Worm (Caenorhabditis elegans) whole organism, young adult: ENCODE measurements around the gene R08F11.1.

Experiments used
- F22D6.2 ChIP-seq: sonication (generic microtip); optimal IDR thresholded peaks from 2 replicates; lab custom pipeline; 2016; ENCODE audit warnings: mild to moderate bottlenecking, missing genetic modification characterization, missing compliant biosample characterization
- F23B12.7 ChIP-seq: sonication (generic microtip); optimal IDR thresholded peaks from 2 replicates; lab custom pipeline; 2017; ENCODE audit warnings: missing genetic modification characterization, mild to moderate bottlenecking, missing compliant biosample characterization, antibody characterized with exemption, moderate library complexity; ENCODE audit not compliant: insufficient read depth
- ama-1 ChIP-seq, 3 experiments: fragments of 150-350 bp in 1 of 3; sonication (generic microtip) in 2 of 3; optimal IDR thresholded peaks; 2 replicates each; lab custom pipeline; 2014 to 2018; ENCODE audit warnings: missing biosample characterization in 2 of 3, missing genetic modification characterization in 2 of 3, missing genetic modification reagents in 2 of 3
- cebp-2 ChIP-seq: fragments of 200-800 bp; sonication (Bioruptor generic); IDR thresholded peaks from 2 replicates; pipeline ENCODE4 v1.3.6; 2022; ENCODE audit warnings: missing genetic modification characterization, missing compliant biosample characterization
- fkh-3 ChIP-seq: sonication (generic microtip); optimal IDR thresholded peaks from 2 replicates; lab custom pipeline; 2016; ENCODE audit warnings: mild to moderate bottlenecking, missing genetic modification characterization, missing compliant biosample characterization
- somi-1 ChIP-seq: fragments of 200-800 bp; sonication (Bioruptor generic); optimal IDR thresholded peaks from 2 replicates; lab custom pipeline; 2018; ENCODE audit warnings: mild to moderate bottlenecking, missing genetic modification characterization, missing compliant biosample characterization

DNA sequence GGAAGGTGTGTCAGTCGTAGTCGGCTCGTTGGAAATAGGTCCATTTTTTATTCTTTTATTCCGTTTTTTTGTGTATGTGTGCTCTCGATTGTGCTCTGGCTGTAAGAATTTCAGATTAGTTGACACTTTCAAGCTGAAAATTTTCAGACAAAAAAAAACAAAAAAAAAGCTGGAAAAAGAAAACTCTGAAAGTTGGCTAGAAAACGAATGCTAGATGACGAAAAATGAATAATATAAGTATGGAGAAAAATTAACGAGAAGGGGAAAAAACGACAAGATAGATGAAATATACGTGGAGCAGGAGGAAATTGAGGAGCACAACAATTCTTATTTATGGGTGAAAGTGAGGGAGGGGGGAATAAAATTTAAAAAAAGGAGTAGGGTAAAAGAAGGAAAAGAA is 47.6 kb upstream of the R08F11.1 start, which contains the start of gene H10D18.5:
- TF ChIP-seq cebp-2 = no peak
- no peak for TF ChIP-seq ama-1 (optimal IDR thresholded peaks at IDR 0.05; lab: Kevin White, UChicago)
- no peak for TF ChIP-seq ama-1 (GFP tag; optimal IDR thresholded peaks at IDR 0.05; lab: Kevin White, UChicago)
- TF ChIP-seq F23B12.7 (tag; lab: Kevin White, UChicago) = no peak
- no peak for TF ChIP-seq somi-1 (GFP tag; lab: Kevin White, UChicago)
- no peak for TF ChIP-seq F22D6.2 (tag; lab: Kevin White, UChicago)
- no peak for TF ChIP-seq fkh-3
